Fruit fly (Drosophila melanogaster) whole organism, prepupa: ENCODE results near the gene CG15643.

Experiments
- Blimp-1 ChIP-seq: fragments of 200-800 bp; sonication (Bioruptor generic); optimal IDR thresholded peaks from 3 replicates; lab custom pipeline; 2017; ENCODE audit warnings: missing biosample characterization, missing genetic modification characterization, mild to moderate bottlenecking, moderate library complexity, missing genetic modification reagents
- CG11762 ChIP-seq: fragments of 200-800 bp; sonication (Bioruptor generic); optimal IDR thresholded peaks from 3 replicates; lab custom pipeline; 2016; ENCODE audit warnings: missing biosample characterization, missing genetic modification characterization; ENCODE audit not compliant: insufficient read depth
- CG11902 ChIP-seq: fragments of 200-800 bp; sonication (Bioruptor generic); optimal IDR thresholded peaks from 3 replicates; lab custom pipeline; 2016; ENCODE audit warnings: missing biosample characterization, missing genetic modification characterization
- CG15336 ChIP-seq: fragments of 200-800 bp; sonication (Bioruptor generic); IDR thresholded peaks from 2 replicates; pipeline ENCODE4 v1.3.6; 2022; ENCODE audit warnings: missing biosample characterization, missing genetic modification characterization
- CG6163 ChIP-seq: fragments of 200-800 bp; sonication (Bioruptor generic); IDR thresholded peaks from 3 replicates; pipeline ENCODE4 v1.3.6; 2022; ENCODE audit warnings: missing biosample characterization, missing genetic modification characterization
- CG6792 ChIP-seq: fragments of 200-800 bp; sonication (Bioruptor generic); optimal IDR thresholded peaks from 3 replicates; lab custom pipeline; 2016; ENCODE audit warnings: missing biosample characterization, missing genetic modification characterization
- CG9139 ChIP-seq: fragments of 200-800 bp; sonication (Bioruptor generic); optimal IDR thresholded peaks from 3 replicates; lab custom pipeline; 2017; ENCODE audit warnings: missing biosample characterization, mild to moderate bottlenecking, missing genetic modification characterization
- Hr39 ChIP-seq: fragments of 200-800 bp; sonication (Bioruptor generic); optimal IDR thresholded peaks from 2 replicates; lab custom pipeline; 2016; ENCODE audit warnings: missing biosample characterization, missing genetic modification characterization
- Lpt ChIP-seq: fragments of 200-800 bp; sonication (Bioruptor generic); optimal IDR thresholded peaks from 3 replicates; lab custom pipeline; 2016; ENCODE audit warnings: missing biosample characterization, missing genetic modification characterization
- Sox14 ChIP-seq: fragments of 200-800 bp; sonication (Bioruptor generic); optimal IDR thresholded peaks from 3 replicates; lab custom pipeline; 2016; ENCODE audit warnings: missing biosample characterization, missing genetic modification characterization
- acj6 ChIP-seq: fragments of 200-800 bp; sonication (Bioruptor generic); optimal IDR thresholded peaks from 3 replicates; lab custom pipeline; 2016; ENCODE audit warnings: missing biosample characterization, missing genetic modification characterization
- cyc ChIP-seq: fragments of 200-800 bp; sonication (Bioruptor generic); optimal IDR thresholded peaks from 3 replicates; lab custom pipeline; 2016; ENCODE audit warnings: missing biosample characterization, missing genetic modification characterization
- esn ChIP-seq: fragments of 200-800 bp; sonication (Bioruptor generic); optimal IDR thresholded peaks from 2 replicates; lab custom pipeline; 2016; ENCODE audit warnings: missing biosample characterization, mild to moderate bottlenecking, missing genetic modification characterization, moderate library complexity

- TF ChIP-seq Blimp-1 (GFP tag; lab: Kevin White, UChicago) = no peak
- TF ChIP-seq CG9139 (GFP tag; lab: Kevin White, UChicago) = no peak
- no peak for TF ChIP-seq cyc
- TF ChIP-seq CG6163 (GFP tag; lab: Robert Waterston, UW) = 0 out of 3 replicates have a peak, but pooled peaks have one; percentile 10
- TF ChIP-seq CG11902 (GFP tag; lab: Kevin White, UChicago) = no peak
- TF ChIP-seq acj6 (GFP tag; lab: Kevin White, UChicago) = no peak
- peak; percentile 20 for TF ChIP-seq esn
- TF ChIP-seq Hr39 (GFP tag; lab: Kevin White, UChicago) = no peak
- no peak for TF ChIP-seq Sox14 (GFP tag; lab: Kevin White, UChicago)
- no peak for TF ChIP-seq CG15336 (GFP tag; lab: Robert Waterston, UW)
- TF ChIP-seq CG6792 (GFP tag; lab: Kevin White, UChicago) = no peak
- TF ChIP-seq CG11762 (GFP tag; lab: Kevin White, UChicago) = no peak
- no peak for TF ChIP-seq Lpt
Observed at dm6 chrX:15539856-15540488, 32.0 kb downstream of the CG15643 start.
